Fruit fly (Drosophila melanogaster): Measurements from ENCODE around the gene Csk.

Csk gene

dm6 chr3R:11649449-11649848 lies 1.1 kb downstream of the Csk start:
- TF ChIP-seq GATAd (GFP tag; optimal IDR thresholded peaks at IDR 0.05), result peak; percentile 15
- TF ChIP-seq rgr (GFP tag; optimal IDR thresholded peaks at IDR 0.05), result peak; percentile 88
- peak; percentile 90 for TF ChIP-seq Hnf4 (GFP tag; optimal IDR thresholded peaks at IDR 0.05)
- no peak for TF ChIP-seq Abd-B (GFP tag; optimal IDR thresholded peaks at IDR 0.05)
- TF ChIP-seq sage (GFP tag; optimal IDR thresholded peaks at IDR 0.05), result peak; percentile 52
- TF ChIP-seq h (GFP tag; optimal IDR thresholded peaks at IDR 0.05), result peak; percentile 88
- peak; percentile 73 for TF ChIP-seq dmrt93B (GFP tag; optimal IDR thresholded peaks at IDR 0.05)
- TF ChIP-seq jim (GFP tag; optimal IDR thresholded peaks at IDR 0.05), result no peak
- peak; percentile 79 for TF ChIP-seq Sp1 (GFP tag; optimal IDR thresholded peaks at IDR 0.05)
- peak; percentile 58 for TF ChIP-seq Rel (GFP tag; optimal IDR thresholded peaks at IDR 0.05)
- TF ChIP-seq Rel (tag; optimal IDR thresholded peaks at IDR 0.05), result no peak
- TF ChIP-seq usp (GFP tag; optimal IDR thresholded peaks at IDR 0.05), result no peak
- TF ChIP-seq dl (GFP tag; optimal IDR thresholded peaks at IDR 0.05; ENCODE audit: insufficient read depth in 1 of 2, partially characterized antibody in 2 of 2), result no peak
- TF ChIP-seq CrebA (GFP tag; optimal IDR thresholded peaks at IDR 0.05; ENCODE audit: borderline replicate concordance), result no peak
- peak; percentile 74 for TF ChIP-seq Jra (GFP tag; optimal IDR thresholded peaks at IDR 0.05)
- peak; percentile 31 for TF ChIP-seq dsf (GFP tag; optimal IDR thresholded peaks at IDR 0.05; ENCODE audit: borderline replicate concordance)
- peak; percentile 65 for TF ChIP-seq Hr83 (GFP tag; optimal IDR thresholded peaks at IDR 0.05; ENCODE audit: poor library complexity, severe bottlenecking)
- peak; percentile 88 for TF ChIP-seq ey (GFP tag; optimal IDR thresholded peaks at IDR 0.05)
- TF ChIP-seq OdsH (GFP tag; optimal IDR thresholded peaks at IDR 0.05), result peak; percentile 87
- TF ChIP-seq CG32264 (GFP tag; optimal IDR thresholded peaks at IDR 0.05), result peak; percentile 29
- TF ChIP-seq CG9705 (GFP tag; optimal IDR thresholded peaks at IDR 0.05), result peak; percentile 63
- peak; percentile 98 for TF ChIP-seq sv (GFP tag; optimal IDR thresholded peaks at IDR 0.05)
- no peak for TF ChIP-seq lola (GFP tag; optimal IDR thresholded peaks at IDR 0.05)
- TF ChIP-seq Dif (GFP tag; optimal IDR thresholded peaks at IDR 0.05; ENCODE audit: partially characterized antibody), result no peak
- TF ChIP-seq woc (GFP tag; optimal IDR thresholded peaks at IDR 0.05), result peak; percentile 62
- peak; percentile 88 for TF ChIP-seq tai (GFP tag; optimal IDR thresholded peaks at IDR 0.05)
- no peak for TF ChIP-seq Mio (GFP tag; optimal IDR thresholded peaks at IDR 0.05)
- peak; percentile 55 for TF ChIP-seq brk (GFP tag; optimal IDR thresholded peaks at IDR 0.05)
- no peak for TF ChIP-seq Vsx2 (GFP tag; optimal IDR thresholded peaks at IDR 0.05; ENCODE audit: partially characterized antibody)
- peak; percentile 71 for TF ChIP-seq psq (GFP tag; optimal IDR thresholded peaks at IDR 0.05)
- peak; percentile 86 for TF ChIP-seq HLH106 (tag; optimal IDR thresholded peaks at IDR 0.05)
- TF ChIP-seq foxo (GFP tag; optimal IDR thresholded peaks at IDR 0.05), result peak; percentile 56 to 90
- TF ChIP-seq Hr78 (GFP tag; optimal IDR thresholded peaks at IDR 0.05), result no peak
- TF ChIP-seq Myc (optimal IDR thresholded peaks at IDR 0.05), result no peak
- no peak for TF ChIP-seq pan (optimal IDR thresholded peaks at IDR 0.05)
- TF ChIP-seq br (GFP tag; optimal IDR thresholded peaks at IDR 0.05), result peak; percentile 88
- TF ChIP-seq Dfd (GFP tag; optimal IDR thresholded peaks at IDR 0.05), result no peak
- TF ChIP-seq N (GFP tag; optimal IDR thresholded peaks at IDR 0.05), result no peak
- peak; percentile 79 for TF ChIP-seq fru (GFP tag; optimal IDR thresholded peaks at IDR 0.05)

DNA sequence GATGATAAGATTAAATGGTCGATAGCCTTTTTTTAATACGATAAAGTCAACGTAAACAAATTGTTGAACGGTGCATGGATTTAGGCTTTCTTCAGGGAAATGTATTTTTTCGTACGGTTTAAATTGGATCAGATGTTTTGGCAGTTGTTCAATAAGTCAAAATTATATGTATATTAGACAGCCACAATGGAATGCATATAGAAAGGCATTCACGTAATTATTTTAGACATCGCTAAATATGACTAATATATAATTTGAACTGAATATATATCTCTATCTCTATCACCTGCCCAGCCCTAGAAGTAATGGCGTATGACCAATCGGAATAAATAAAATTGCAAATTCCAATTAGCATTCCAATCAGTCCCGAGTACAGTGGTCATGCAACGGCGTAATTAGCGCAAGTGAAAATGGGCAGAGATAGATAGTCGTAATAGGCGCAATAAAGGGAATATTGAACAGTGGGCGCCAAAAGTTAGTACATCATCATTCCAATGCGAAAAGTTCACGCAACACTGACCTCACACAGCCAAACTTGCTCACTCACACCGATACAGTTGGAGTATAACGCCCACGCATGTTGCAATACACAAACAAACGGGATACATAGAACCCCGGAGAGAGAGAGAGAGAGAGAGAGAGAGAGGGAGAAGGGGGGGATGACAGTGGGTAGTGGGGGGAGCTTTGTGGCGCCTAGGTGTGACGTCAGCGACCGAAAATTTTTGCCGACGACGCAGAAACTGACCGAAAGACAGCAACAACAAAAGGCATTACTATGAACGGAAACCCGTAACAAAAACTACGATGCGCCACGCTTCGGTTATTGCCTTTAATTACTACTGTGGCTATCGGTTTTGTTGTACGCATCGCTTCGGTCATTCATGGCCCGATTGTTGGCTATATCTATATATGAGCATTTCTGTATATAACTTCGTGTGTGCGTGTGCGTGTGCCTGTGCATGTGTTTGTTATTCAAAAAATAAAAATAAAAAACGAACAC lies 1.9 kb downstream of the Csk start:
- TF ChIP-seq tai (GFP tag; optimal IDR thresholded peaks at IDR 0.05) (peak; percentile 22), CG32264 (GFP tag; optimal IDR thresholded peaks at IDR 0.05) (no peak), sage (GFP tag; optimal IDR thresholded peaks at IDR 0.05) (peak; percentile 13)
